Worm (Caenorhabditis elegans): ENCODE results near the gene M163.5.

M163.5 gene

DNA sequence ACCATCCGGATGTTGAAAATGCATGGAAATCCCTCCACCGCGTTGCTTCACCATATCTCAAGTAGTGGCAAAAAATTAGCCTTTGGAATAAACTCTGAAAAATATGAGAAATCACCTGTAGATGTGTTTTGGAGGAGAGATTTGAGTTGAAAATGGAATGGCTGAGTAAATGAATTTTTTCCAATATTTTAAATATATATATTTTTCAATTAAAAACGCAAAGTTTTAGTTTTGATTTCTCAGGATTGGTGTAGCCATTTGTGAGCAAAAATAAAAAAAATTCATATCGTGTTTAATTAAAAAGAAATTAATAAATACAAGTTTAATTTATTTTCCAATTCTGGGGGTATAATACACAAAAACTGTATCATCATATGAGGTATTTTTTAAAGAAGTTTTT, 45.8 kb upstream of the M163.5 start, which contains the start of gene F23D12.1:
Gene F23D12.1, minus strand, starts transcription at position 101 of the 400 bp plus-strand sequence.
- TF ChIP-seq jun-1 (tag; optimal IDR thresholded peaks at IDR 0.05) (no peak), mep-1 (tag; optimal IDR thresholded peaks at IDR 0.05) (no peak), nhr-111 (GFP tag; optimal IDR thresholded peaks at IDR 0.05) (no peak), hlh-30 (tag; optimal IDR thresholded peaks at IDR 0.05; ENCODE audit: insufficient read depth) (no peak), ces-1 (GFP tag; optimal IDR thresholded peaks at IDR 0.05) (no peak), Y5F2A.4 (GFP tag; optimal IDR thresholded peaks at IDR 0.05) (no peak), ama-1 (optimal IDR thresholded peaks at IDR 0.05) (no peak), daf-16 (GFP tag; optimal IDR thresholded peaks at IDR 0.05) (no peak), daf-16 (tag; optimal IDR thresholded peaks at IDR 0.05) (no peak), F49E8.2 (tag; optimal IDR thresholded peaks at IDR 0.05; ENCODE audit: borderline replicate concordance) (no peak), snpc-4 (tag; optimal IDR thresholded peaks at IDR 0.05) (no peak), ZK546.5 (tag; optimal IDR thresholded peaks at IDR 0.05) (no peak), ztf-11 (tag; optimal IDR thresholded peaks at IDR 0.05) (no peak), lin-15B (tag; optimal IDR thresholded peaks at IDR 0.05) (no peak)

ce11 chrX:14430436-14430835, 43.4 kb upstream of the M163.5 start:
- TF ChIP-seq nhr-111 (GFP tag; optimal IDR thresholded peaks at IDR 0.05) (no peak), aha-1 (tag) (peak; percentile 55)

DNA sequence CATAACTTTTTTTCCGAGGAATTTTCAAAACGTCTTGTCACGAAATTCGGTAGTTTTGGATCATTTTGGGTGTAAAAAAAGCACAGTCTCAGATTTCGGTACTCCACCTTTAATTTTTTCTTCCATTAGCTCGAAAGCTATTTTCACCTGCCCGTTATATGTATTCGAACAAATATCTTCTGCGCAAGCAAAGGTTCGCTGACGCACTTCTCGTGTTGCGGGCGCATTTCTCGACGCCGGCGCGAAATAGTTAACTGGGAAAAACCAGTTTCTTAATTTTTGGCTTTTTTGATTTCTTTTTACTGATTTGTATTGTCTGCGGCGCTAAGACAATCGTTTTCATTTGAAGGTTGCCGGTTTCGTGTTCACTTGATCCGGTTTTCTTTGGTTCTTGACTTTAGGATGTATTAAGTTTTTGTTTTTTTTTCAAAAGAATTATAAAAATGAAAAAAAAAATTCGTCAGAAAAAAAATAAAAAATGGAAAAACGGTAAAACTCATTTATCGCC, 38.1 kb upstream of the M163.5 start:
- no peak for TF ChIP-seq hif-1 (tag; optimal IDR thresholded peaks at IDR 0.05)
- TF ChIP-seq lim-7 (GFP tag; IDR thresholded peaks at IDR 0.05) = no peak
- peak; percentile 68 for TF ChIP-seq aha-1 (tag)
- TF ChIP-seq ceh-62 (tag; optimal IDR thresholded peaks at IDR 0.05) = no peak
- no peak for TF ChIP-seq nhr-10 (tag; optimal IDR thresholded peaks at IDR 0.05)

- TF ChIP-seq gei-8 (GFP tag; optimal IDR thresholded peaks at IDR 0.05) = peak; percentile 45
- TF ChIP-seq rbr-2 (tag; optimal IDR thresholded peaks at IDR 0.05) = peak; percentile 7
- peak; percentile 44 for TF ChIP-seq mxl-3 (GFP tag; optimal IDR thresholded peaks at IDR 0.05)
- peak; percentile 43 for TF ChIP-seq dmd-6 (GFP tag; IDR thresholded peaks at IDR 0.05)
- peak; percentile 51 for TF ChIP-seq spr-1 (tag; optimal IDR thresholded peaks at IDR 0.05)
- peak; percentile 65 for TF ChIP-seq hmg-1.1 (GFP tag; IDR thresholded peaks at IDR 0.05)
- peak; percentile 2 for TF ChIP-seq nhr-25 (tag; optimal IDR thresholded peaks at IDR 0.05; ENCODE audit: borderline replicate concordance, insufficient read depth)
- TF ChIP-seq zip-2 (tag; optimal IDR thresholded peaks at IDR 0.05) = peak; percentile 48
- 0 out of 2 replicates have a peak, but pooled peaks have one; percentile 46 for TF ChIP-seq ctbp-1 (GFP tag; IDR thresholded peaks at IDR 0.05)
- peak; percentile 60 for TF ChIP-seq snpc-1.2 (GFP tag; IDR thresholded peaks at IDR 0.05)
- TF ChIP-seq saeg-2 (GFP tag; IDR thresholded peaks at IDR 0.05) = 0 out of 2 replicates have a peak, but pooled peaks have one; percentile 49
- peak; percentile 49; the same call in 1 of the 2 replicates for TF ChIP-seq zfp-3 (GFP tag; conservative IDR thresholded peaks at IDR 0.05)
- TF ChIP-seq nhr-42 (GFP tag; IDR thresholded peaks at IDR 0.05) = 0 out of 2 replicates have a peak, but pooled peaks have one; percentile 36
- TF ChIP-seq aha-1 (tag) = peak; percentile 84
- TF ChIP-seq nhr-28 (tag; optimal IDR thresholded peaks at IDR 0.05) = peak; percentile 40
- TF ChIP-seq T20F7.1 (GFP tag; optimal IDR thresholded peaks at IDR 0.05) = peak; percentile 9
- peak in 1 of 2 experiments; percentile 79 for TF ChIP-seq daf-16 (GFP tag; optimal IDR thresholded peaks at IDR 0.05)
- TF ChIP-seq daf-16 (tag; optimal IDR thresholded peaks at IDR 0.05) = peak; percentile 66
- peak; percentile 43 for TF ChIP-seq zfp-2 (tag; optimal IDR thresholded peaks at IDR 0.05)
- TF ChIP-seq duxl-1 (tag; optimal IDR thresholded peaks at IDR 0.05; ENCODE audit: poor library complexity) = peak; percentile 53
- peak; percentile 58 for TF ChIP-seq lim-7 (GFP tag; IDR thresholded peaks at IDR 0.05)
- TF ChIP-seq nhr-48 (tag; optimal IDR thresholded peaks at IDR 0.05) = peak; percentile 71
- TF ChIP-seq php-3 (GFP tag; IDR thresholded peaks at IDR 0.05) = peak; percentile 59; the same call in 1 of the 2 replicates
- TF ChIP-seq nhr-102 (tag; optimal IDR thresholded peaks at IDR 0.05) = peak; percentile 71
- peak; percentile 62; the same call in 1 of the 2 replicates for TF ChIP-seq dmd-9 (GFP tag; IDR thresholded peaks at IDR 0.05)
- 0 out of 2 replicates have a peak, but pooled peaks have one; percentile 57 for TF ChIP-seq F26F4.8 (GFP tag; conservative IDR thresholded peaks at IDR 0.05)
- peak; percentile 65; the same call in 1 of the 2 replicates for TF ChIP-seq nhr-41 (GFP tag; IDR thresholded peaks at IDR 0.05)
- peak; percentile 21; the same call in 1 of the 2 replicates for TF ChIP-seq tra-1 (GFP tag; IDR thresholded peaks at IDR 0.05)
- peak; percentile 18; the same call in 1 of the 2 replicates for TF ChIP-seq ceh-20 (GFP tag; IDR thresholded peaks at IDR 0.05)
- TF ChIP-seq lin-13 (GFP tag; optimal IDR thresholded peaks at IDR 0.05) = peak; percentile 48
Observed at ce11 chrX:14437806-14438205, 36.0 kb upstream of the M163.5 start.
